Fruit fly (Drosophila melanogaster): ENCODE results near the gene CG6321.

CG6321 gene

DNA sequence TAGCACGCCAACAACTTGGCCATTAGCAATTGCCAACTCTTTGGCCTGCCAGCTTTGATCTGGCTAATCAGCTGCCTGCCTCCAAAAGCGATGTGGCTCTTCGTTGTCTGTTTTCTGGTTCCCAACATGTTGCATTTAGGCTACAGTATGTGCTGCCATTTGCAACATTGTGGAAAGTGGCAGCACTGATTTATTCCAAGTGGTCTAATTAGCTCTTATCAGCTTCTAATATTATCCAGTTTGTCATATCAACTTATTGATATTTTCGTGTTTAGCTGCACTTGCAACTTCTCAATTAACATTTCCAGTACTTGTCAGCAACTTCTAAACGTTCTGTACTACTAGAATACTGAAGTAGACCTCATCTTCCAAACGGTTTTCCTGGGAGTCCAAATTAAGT is 41.0 kb downstream of the CG6321 start:
- TF ChIP-seq Ets98B (GFP tag; IDR thresholded peaks at IDR 0.05) (no peak), CG4496 (GFP tag; IDR thresholded peaks at IDR 0.05) (no peak), CG12605 (GFP tag; IDR thresholded peaks at IDR 0.05) (no peak), CG14655 (GFP tag; optimal IDR thresholded peaks at IDR 0.05) (no peak), Pif1B (GFP tag; optimal IDR thresholded peaks at IDR 0.05) (no peak), D1 (tag; optimal IDR thresholded peaks at IDR 0.05) (no peak), Snoo (tag; optimal IDR thresholded peaks at IDR 0.05) (no peak), CG9948 (tag; optimal IDR thresholded peaks at IDR 0.05) (no peak), fd96Ca (GFP tag; IDR thresholded peaks at IDR 0.05) (no peak), gl (tag; optimal IDR thresholded peaks at IDR 0.05) (no peak), CG32121 (GFP tag; IDR thresholded peaks at IDR 0.05) (no peak), Pif1A (GFP tag; optimal IDR thresholded peaks at IDR 0.05) (no peak), CG34367 (tag; optimal IDR thresholded peaks at IDR 0.05) (no peak), CG10348 (GFP tag; IDR thresholded peaks at IDR 0.05) (no peak), rn (GFP tag; IDR thresholded peaks at IDR 0.05) (no peak), CG8301 (tag; optimal IDR thresholded peaks at IDR 0.05) (no peak), CG8159 (tag; optimal IDR thresholded peaks at IDR 0.05) (no peak)

DNA sequence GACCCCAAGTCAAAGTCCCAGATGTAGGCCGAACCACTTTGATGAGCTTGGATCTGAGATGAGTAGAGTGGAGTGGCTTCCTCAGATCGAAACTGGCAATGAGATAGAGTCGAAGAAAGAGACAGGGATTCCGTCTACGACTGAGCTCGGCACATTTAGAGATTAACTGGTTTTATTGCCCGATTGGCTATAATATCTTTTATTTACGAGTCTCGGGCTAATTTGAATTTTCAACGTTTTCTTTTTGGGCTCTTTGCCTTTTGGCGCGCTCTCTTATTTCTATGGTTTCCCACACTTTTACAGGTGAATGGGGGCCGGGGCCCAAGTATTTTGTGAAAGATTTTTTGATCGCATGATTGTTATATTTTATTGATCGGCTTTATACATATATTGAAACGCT is 45.8 kb downstream of the CG6321 start:
- TF ChIP-seq CG34367 (tag; optimal IDR thresholded peaks at IDR 0.05) (no peak), fd96Ca (GFP tag; IDR thresholded peaks at IDR 0.05) (no peak), CG9948 (tag; optimal IDR thresholded peaks at IDR 0.05) (no peak), Pif1B (GFP tag; optimal IDR thresholded peaks at IDR 0.05) (no peak), rn (GFP tag; IDR thresholded peaks at IDR 0.05) (no peak), CG4496 (GFP tag; IDR thresholded peaks at IDR 0.05) (no peak), Pif1A (GFP tag; optimal IDR thresholded peaks at IDR 0.05) (no peak), D1 (tag; optimal IDR thresholded peaks at IDR 0.05) (no peak), CG8159 (tag; optimal IDR thresholded peaks at IDR 0.05) (no peak), CG10348 (GFP tag; IDR thresholded peaks at IDR 0.05) (no peak)

DNA sequence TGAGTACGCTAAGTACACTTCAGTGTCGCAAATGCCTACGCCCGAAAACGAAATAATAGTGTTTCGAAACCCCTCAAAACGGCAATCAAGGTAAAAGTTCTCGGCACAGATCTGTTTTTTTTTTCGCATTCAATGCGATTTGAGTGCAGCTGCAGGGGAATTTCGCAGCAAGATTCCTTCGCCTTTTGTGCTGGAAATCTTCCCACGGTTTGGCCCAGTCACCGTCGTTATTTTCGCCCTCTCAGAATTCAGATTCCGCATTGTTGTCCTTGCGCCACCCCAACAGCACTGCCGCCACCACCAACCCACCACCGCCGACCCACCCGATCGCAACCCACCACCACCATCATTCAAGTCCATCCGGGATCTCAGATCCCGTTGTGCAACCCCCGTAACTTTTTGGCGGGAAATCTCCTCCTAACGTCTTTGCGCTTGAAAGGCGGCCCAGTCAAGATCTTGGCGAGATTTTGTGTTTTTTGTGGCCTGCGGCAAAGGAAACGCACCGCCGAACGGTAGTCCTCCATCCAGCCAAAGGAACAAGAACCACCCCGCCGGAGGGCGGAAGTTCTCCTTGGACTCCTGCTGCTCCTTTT is 49.3 kb downstream of the CG6321 start:
- TF ChIP-seq CG34367 (tag; optimal IDR thresholded peaks at IDR 0.05), result no peak
- no peak for TF ChIP-seq fd96Ca (GFP tag; IDR thresholded peaks at IDR 0.05)
- TF ChIP-seq D1 (tag; optimal IDR thresholded peaks at IDR 0.05), result no peak
- no peak for TF ChIP-seq Ets98B (GFP tag; IDR thresholded peaks at IDR 0.05)
- no peak for TF ChIP-seq Pif1B (GFP tag; optimal IDR thresholded peaks at IDR 0.05)
- TF ChIP-seq CG17806 (tag; optimal IDR thresholded peaks at IDR 0.05), result no peak
- no peak for TF ChIP-seq CG10348 (GFP tag; IDR thresholded peaks at IDR 0.05)
- no peak for TF ChIP-seq rn (GFP tag; IDR thresholded peaks at IDR 0.05)

DNA sequence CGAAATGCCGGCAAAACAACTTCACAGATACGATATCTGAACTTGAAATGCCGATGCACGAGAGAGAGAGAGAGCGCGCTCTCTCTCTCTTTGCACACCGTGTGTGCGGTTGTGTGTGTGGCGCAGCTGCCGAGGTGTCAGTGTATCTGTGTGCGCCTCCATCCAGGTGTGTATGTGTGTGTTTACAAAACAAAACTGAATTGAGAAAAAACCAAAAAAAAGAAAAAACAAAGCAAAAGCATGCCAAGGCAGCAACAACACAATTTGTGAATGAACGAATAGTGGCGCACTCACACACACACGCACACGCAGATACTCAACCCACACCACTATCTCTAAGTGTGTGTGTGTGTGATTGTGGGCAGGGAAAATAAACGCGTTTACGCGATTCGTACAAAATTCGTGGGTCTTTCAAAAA is 50.6 kb downstream of the CG6321 start:
- peak; percentile 99 for TF ChIP-seq gl (tag; optimal IDR thresholded peaks at IDR 0.05)
- peak; percentile 90 for TF ChIP-seq CG9948 (tag; optimal IDR thresholded peaks at IDR 0.05)
- peak; percentile 98 for TF ChIP-seq CG4496 (GFP tag; IDR thresholded peaks at IDR 0.05)
- peak; percentile 89 for TF ChIP-seq CG15710 (tag; optimal IDR thresholded peaks at IDR 0.05)
- TF ChIP-seq CG13204 (GFP tag; optimal IDR thresholded peaks at IDR 0.05), result peak; percentile 94
- peak; percentile 94 for TF ChIP-seq Pif1B (GFP tag; optimal IDR thresholded peaks at IDR 0.05)
- TF ChIP-seq CG8159 (tag; optimal IDR thresholded peaks at IDR 0.05), result peak; percentile 90
- peak; percentile 96 for TF ChIP-seq Ets98B (GFP tag; IDR thresholded peaks at IDR 0.05)
- peak; percentile 72 for TF ChIP-seq D1 (tag; optimal IDR thresholded peaks at IDR 0.05)
- TF ChIP-seq CG32121 (GFP tag; IDR thresholded peaks at IDR 0.05), result peak; percentile 97
- peak; percentile 94 for TF ChIP-seq CG14655 (GFP tag; optimal IDR thresholded peaks at IDR 0.05)
- peak; percentile 91 for TF ChIP-seq Snoo (tag; optimal IDR thresholded peaks at IDR 0.05)
- TF ChIP-seq EcR (GFP tag; optimal IDR thresholded peaks at IDR 0.05), result peak; percentile 43
- TF ChIP-seq CG17806 (tag; optimal IDR thresholded peaks at IDR 0.05), result peak; percentile 92
- peak; percentile 91 for TF ChIP-seq CG8301 (tag; optimal IDR thresholded peaks at IDR 0.05)
- TF ChIP-seq CG12605 (GFP tag; IDR thresholded peaks at IDR 0.05), result peak; percentile 98
- peak; percentile 94 for TF ChIP-seq CG34367 (tag; optimal IDR thresholded peaks at IDR 0.05)
- peak; percentile 97 for TF ChIP-seq fd96Ca (GFP tag; IDR thresholded peaks at IDR 0.05)
- TF ChIP-seq CG10348 (GFP tag; IDR thresholded peaks at IDR 0.05), result peak; percentile 32; the same call in 1 of the 2 replicates
- peak; percentile 91 for TF ChIP-seq Pif1A (GFP tag; optimal IDR thresholded peaks at IDR 0.05)
- peak; percentile 93 for TF ChIP-seq rn (GFP tag; IDR thresholded peaks at IDR 0.05)
